Worm (Caenorhabditis elegans) whole organism, midembryonic: ENCODE results near the gene F19C6.2.

ENCODE experiments used
- T22C8.4 ChIP-seq: fragments of 200-800 bp; sonication (Bioruptor generic); IDR thresholded peaks from 2 replicates; pipeline ENCODE4 v1.3.6; 2022; ENCODE audit warnings: missing genetic modification characterization, missing compliant biosample characterization
- cog-1 ChIP-seq: sonication (generic microtip); optimal IDR thresholded peaks from 2 replicates; lab custom pipeline; 2016; ENCODE audit warnings: missing genetic modification characterization, missing compliant biosample characterization
- flt-1 ChIP-seq: fragments of 200-800 bp; sonication (Bioruptor generic); IDR thresholded peaks from 2 replicates; pipeline ENCODE4 v1.3.6; 2022; ENCODE audit warnings: missing genetic modification characterization, missing compliant biosample characterization
- klf-2 ChIP-seq: fragments of 200-800 bp; sonication (Bioruptor generic); conservative IDR thresholded peaks from 2 replicates; pipeline ENCODE4 v1.3.6; 2022; ENCODE audit warnings: missing genetic modification reagents, missing genetic modification characterization, missing compliant biosample characterization
- med-1 ChIP-seq: sonication (generic microtip); optimal IDR thresholded peaks from 2 replicates; lab custom pipeline; 2017; ENCODE audit warnings: missing genetic modification characterization, mild to moderate bottlenecking, missing compliant biosample characterization, antibody characterized with exemption, missing genetic modification reagents; ENCODE audit not compliant: insufficient read depth
- ref-1 ChIP-seq: fragments of 200-800 bp; sonication (Bioruptor generic); conservative IDR thresholded peaks from 2 replicates; pipeline ENCODE4 v1.3.6; 2022; ENCODE audit warnings: missing genetic modification reagents, missing genetic modification characterization, missing compliant biosample characterization
- tab-1 ChIP-seq: fragments of 200-800 bp; sonication (Bioruptor generic); IDR thresholded peaks from 2 replicates; pipeline ENCODE4 v1.3.6; 2022; ENCODE audit warnings: missing genetic modification characterization, missing compliant biosample characterization
- ztf-29 ChIP-seq: fragments of 200-800 bp; sonication (Bioruptor generic); IDR thresholded peaks from 2 replicates; pipeline ENCODE4 v1.3.6; 2022; ENCODE audit warnings: missing genetic modification reagents, missing genetic modification characterization, missing compliant biosample characterization

ce11 chrX:9957449-9957848, 43.3 kb upstream of the F19C6.2 start:
- TF ChIP-seq flt-1 (GFP tag; lab: Robert Waterston, UW), result no peak
- TF ChIP-seq ztf-29 (GFP tag; lab: Robert Waterston, UW), result no peak
- no peak for TF ChIP-seq ref-1 (GFP tag; lab: Robert Waterston, UW)
- TF ChIP-seq tab-1 (GFP tag; lab: Robert Waterston, UW), result no peak
- no peak for TF ChIP-seq T22C8.4 (GFP tag; lab: Robert Waterston, UW)
- TF ChIP-seq klf-2 (GFP tag; lab: Robert Waterston, UW), result no peak
- TF ChIP-seq med-1 (GFP tag; lab: Kevin White, UChicago), result no peak
- no peak for TF ChIP-seq cog-1
